Worm (Caenorhabditis elegans) whole organism, L4 larva: Measurements from ENCODE around the gene F09B12.3.

Experiments
- D1046.2 ChIP-seq: fragments of 200-800 bp; sonication (Bioruptor generic); IDR thresholded peaks from 2 replicates; pipeline ENCODE4 v1.3.6; 2022; ENCODE audit warnings: missing genetic modification characterization, missing compliant biosample characterization
- F44E2.7 ChIP-seq: fragments of 200-800 bp; sonication (Bioruptor generic); IDR thresholded peaks from 2 replicates; pipeline ENCODE4 v2.1.2; 2022; ENCODE audit warnings: missing genetic modification characterization, missing compliant biosample characterization
- Y48G9A.11 ChIP-seq: fragments of 200-800 bp; sonication (Bioruptor generic); IDR thresholded peaks from 2 replicates; pipeline ENCODE4 v1.3.6; 2022; ENCODE audit warnings: missing genetic modification reagents, missing genetic modification characterization, missing compliant biosample characterization
- ZK546.5 ChIP-seq, 2 experiments: sonication (generic microtip); optimal IDR thresholded peaks; 2 replicates each; lab custom pipeline; 2017; ENCODE audit warnings: missing biosample characterization in 2 of 2, missing genetic modification characterization in 2 of 2
- aha-1 ChIP-seq: fragments of 150-350 bp; peaks from one replicate; lab custom pipeline; 2014; ENCODE audit warnings: missing biosample characterization, missing genetic modification characterization
- arid-1 ChIP-seq: fragments of 200-800 bp; sonication (Bioruptor generic); conservative IDR thresholded peaks from 2 replicates; pipeline ENCODE4 v1.3.6; 2022; ENCODE audit warnings: missing genetic modification reagents, missing genetic modification characterization, missing compliant biosample characterization
- ceh-32 ChIP-seq: sonication (generic microtip); optimal IDR thresholded peaks from 2 replicates; lab custom pipeline; 2016; ENCODE audit warnings: mild to moderate bottlenecking, missing genetic modification characterization, missing compliant biosample characterization; ENCODE audit not compliant: poor library complexity
- ceh-44 ChIP-seq: fragments of 200-800 bp; sonication (Bioruptor generic); IDR thresholded peaks from 2 replicates; pipeline ENCODE4 v1.3.6; 2022; ENCODE audit warnings: missing genetic modification reagents, missing genetic modification characterization, missing compliant biosample characterization
- ces-1 ChIP-seq: fragments of 150-350 bp; sonication (generic microtip); optimal IDR thresholded peaks from 4 replicates; lab custom pipeline; 2014; ENCODE audit warnings: missing biosample characterization, missing genetic modification reagents, missing genetic modification characterization
- ctbp-1 ChIP-seq: fragments of 200-800 bp; sonication (Bioruptor generic); IDR thresholded peaks from 2 replicates; pipeline ENCODE4 v1.3.6; 2022; ENCODE audit warnings: missing genetic modification reagents, missing genetic modification characterization, missing compliant biosample characterization
- daf-16 ChIP-seq, 3 experiments: sonication (generic microtip); optimal IDR thresholded peaks; 2 replicates each; lab custom pipeline; 2016 to 2017; ENCODE audit warnings: missing genetic modification characterization in 3 of 3, missing genetic modification reagents in 3 of 3, mild to moderate bottlenecking in 2 of 3, missing compliant biosample characterization in 2 of 3, missing biosample characterization in 1 of 3, moderate library complexity in 1 of 3
- dmd-6 ChIP-seq: fragments of 200-800 bp; sonication (Bioruptor generic); IDR thresholded peaks from 2 replicates; pipeline ENCODE4 v1.3.6; 2022; ENCODE audit warnings: missing genetic modification reagents, missing genetic modification characterization, missing compliant biosample characterization
- dmd-9 ChIP-seq: fragments of 200-800 bp; sonication (Bioruptor generic); IDR thresholded peaks from 2 replicates; pipeline ENCODE4 v1.3.6; 2022; ENCODE audit warnings: missing genetic modification reagents, missing genetic modification characterization, missing compliant biosample characterization
- dve-1 ChIP-seq: sonication (generic microtip); optimal IDR thresholded peaks from 2 replicates; lab custom pipeline; 2017; ENCODE audit warnings: antibody characterized with exemption, mild to moderate bottlenecking, missing genetic modification characterization, missing compliant biosample characterization; ENCODE audit not compliant: insufficient read depth
- egl-27 ChIP-seq: sonication (generic microtip); optimal IDR thresholded peaks from 3 replicates; lab custom pipeline; 2017; ENCODE audit warnings: missing biosample characterization, missing genetic modification reagents, missing genetic modification characterization
- fkh-10 ChIP-seq: fragments of 150-350 bp; optimal IDR thresholded peaks from 2 replicates; lab custom pipeline; 2014; ENCODE audit warnings: missing biosample characterization, missing genetic modification reagents, missing genetic modification characterization
- gei-8 ChIP-seq: fragments of 200-800 bp; sonication (Bioruptor generic); optimal IDR thresholded peaks from 2 replicates; lab custom pipeline; 2018; ENCODE audit warnings: mild to moderate bottlenecking, missing genetic modification characterization, missing compliant biosample characterization
- hlh-11 ChIP-seq: fragments of 200-800 bp; sonication (Bioruptor generic); optimal IDR thresholded peaks from 2 replicates; lab custom pipeline; 2018; ENCODE audit warnings: mild to moderate bottlenecking, missing genetic modification characterization, missing compliant biosample characterization
- hmg-1.1 ChIP-seq: fragments of 200-800 bp; sonication (Bioruptor generic); IDR thresholded peaks from 2 replicates; pipeline ENCODE4 v1.3.6; 2022; ENCODE audit warnings: missing genetic modification reagents, missing genetic modification characterization, missing compliant biosample characterization
- lim-7 ChIP-seq: fragments of 200-800 bp; sonication (Bioruptor generic); IDR thresholded peaks from 2 replicates; pipeline ENCODE4 v1.3.6; 2022; ENCODE audit warnings: missing genetic modification characterization, missing compliant biosample characterization
- lin-13 ChIP-seq: fragments of 150-350 bp; optimal IDR thresholded peaks from 2 replicates; lab custom pipeline; 2014; ENCODE audit warnings: missing biosample characterization, missing genetic modification reagents, missing genetic modification characterization
- lin-29 ChIP-seq: fragments of 200-800 bp; sonication (Bioruptor generic); IDR thresholded peaks from 2 replicates; pipeline ENCODE4 v1.3.6; 2022; ENCODE audit warnings: missing genetic modification reagents, missing genetic modification characterization, missing compliant biosample characterization
- madf-5 ChIP-seq, 2 experiments: fragments of 200-800 bp; sonication (Bioruptor generic); IDR thresholded peaks; 2 replicates each; pipeline ENCODE4 v1.3.6; 2022; ENCODE audit warnings: missing compliant biosample characterization in 2 of 2, missing genetic modification characterization in 2 of 2
- mep-1 ChIP-seq: fragments of 150-350 bp; sonication (generic microtip); optimal IDR thresholded peaks from 3 replicates; lab custom pipeline; 2014; ENCODE audit warnings: missing biosample characterization, missing genetic modification characterization
- nhr-10 ChIP-seq: fragments of 150-350 bp; optimal IDR thresholded peaks from 2 replicates; lab custom pipeline; 2014; ENCODE audit warnings: missing biosample characterization, missing genetic modification characterization
- nhr-11 ChIP-seq: fragments of 150-350 bp; optimal IDR thresholded peaks from 2 replicates; lab custom pipeline; 2014; ENCODE audit warnings: missing biosample characterization, missing genetic modification characterization
- nhr-111 ChIP-seq: fragments of 200-800 bp; sonication (Bioruptor generic); optimal IDR thresholded peaks from 2 replicates; lab custom pipeline; 2018; ENCODE audit warnings: mild to moderate bottlenecking, missing genetic modification characterization, missing compliant biosample characterization
- nhr-237 ChIP-seq: sonication (generic microtip); optimal IDR thresholded peaks from 2 replicates; lab custom pipeline; 2017; ENCODE audit warnings: missing biosample characterization, missing genetic modification characterization
- nhr-28 ChIP-seq: fragments of 150-350 bp; optimal IDR thresholded peaks from 2 replicates; lab custom pipeline; 2014; ENCODE audit warnings: missing biosample characterization, missing genetic modification characterization
- nhr-41 ChIP-seq: fragments of 200-800 bp; sonication (Bioruptor generic); IDR thresholded peaks from 2 replicates; pipeline ENCODE4 v1.3.6; 2022; ENCODE audit warnings: missing genetic modification reagents, missing genetic modification characterization, missing compliant biosample characterization
- nhr-48 ChIP-seq: sonication (generic microtip); optimal IDR thresholded peaks from 2 replicates; lab custom pipeline; 2016; ENCODE audit warnings: mild to moderate bottlenecking, missing genetic modification characterization, missing compliant biosample characterization
- nhr-76 ChIP-seq: fragments of 150-350 bp; optimal IDR thresholded peaks from 2 replicates; lab custom pipeline; 2014; ENCODE audit warnings: missing biosample characterization, missing genetic modification characterization
- nhr-77 ChIP-seq: fragments of 150-350 bp; optimal IDR thresholded peaks from 2 replicates; lab custom pipeline; 2014; ENCODE audit warnings: missing biosample characterization, missing genetic modification characterization
- php-3 ChIP-seq: fragments of 200-800 bp; sonication (Bioruptor generic); IDR thresholded peaks from 2 replicates; pipeline ENCODE4 v1.3.6; 2022; ENCODE audit warnings: missing genetic modification reagents, missing genetic modification characterization, missing compliant biosample characterization
- pqm-1 ChIP-seq: sonication (generic microtip); optimal IDR thresholded peaks from 2 replicates; lab custom pipeline; 2017; ENCODE audit warnings: missing biosample characterization, missing genetic modification characterization
- saeg-2 ChIP-seq: fragments of 200-800 bp; sonication (Bioruptor generic); IDR thresholded peaks from 2 replicates; pipeline ENCODE4 v1.3.6; 2022; ENCODE audit warnings: missing genetic modification reagents, missing genetic modification characterization, missing compliant biosample characterization
- sdz-12 ChIP-seq: fragments of 200-800 bp; sonication (Bioruptor generic); optimal IDR thresholded peaks from 2 replicates; lab custom pipeline; 2018; ENCODE audit warnings: mild to moderate bottlenecking, missing genetic modification characterization, missing compliant biosample characterization
- set-16 ChIP-seq: fragments of 200-800 bp; sonication (Bioruptor generic); IDR thresholded peaks from 2 replicates; pipeline ENCODE4 v1.3.6; 2022; ENCODE audit warnings: missing genetic modification reagents, missing genetic modification characterization, missing compliant biosample characterization
- snpc-1.2 ChIP-seq: fragments of 200-800 bp; sonication (Bioruptor generic); IDR thresholded peaks from 2 replicates; pipeline ENCODE4 v1.3.6; 2022; ENCODE audit warnings: missing genetic modification reagents, missing genetic modification characterization, missing compliant biosample characterization
- spr-1 ChIP-seq: sonication (generic microtip); optimal IDR thresholded peaks from 2 replicates; lab custom pipeline; 2016; ENCODE audit warnings: mild to moderate bottlenecking, missing genetic modification characterization, missing compliant biosample characterization
- tag-97 ChIP-seq: fragments of 200-800 bp; sonication (Bioruptor generic); IDR thresholded peaks from 2 replicates; pipeline ENCODE4 v1.3.6; 2022; ENCODE audit warnings: missing genetic modification characterization, missing compliant biosample characterization
- tra-1 ChIP-seq: fragments of 200-800 bp; sonication (Bioruptor generic); IDR thresholded peaks from 2 replicates; pipeline ENCODE4 v1.3.6; 2022; ENCODE audit warnings: missing genetic modification reagents, missing genetic modification characterization, missing compliant biosample characterization
- vab-7 ChIP-seq: fragments of 200-800 bp; sonication (Bioruptor generic); IDR thresholded peaks from 2 replicates; pipeline ENCODE4 v1.3.6; 2022; ENCODE audit warnings: missing genetic modification reagents, missing genetic modification characterization, missing compliant biosample characterization
- zip-2 ChIP-seq: fragments of 150-350 bp; optimal IDR thresholded peaks from 2 replicates; lab custom pipeline; 2014; ENCODE audit warnings: missing biosample characterization, missing genetic modification characterization
- ztf-11 ChIP-seq: fragments of 150-350 bp; optimal IDR thresholded peaks from 2 replicates; lab custom pipeline; 2014; ENCODE audit warnings: missing biosample characterization, missing genetic modification characterization
- ztf-7 ChIP-seq: fragments of 150-350 bp; optimal IDR thresholded peaks from 2 replicates; lab custom pipeline; 2014; ENCODE audit warnings: missing biosample characterization, missing genetic modification characterization

Gene F09B12.3

ce11 chrX:15097763-15098162 lies at the start of gene F09B12.3:
Gene F09B12.3 (minus strand): TSS chrX:15097954.
- no peak for TF ChIP-seq ZK546.5 (tag; optimal IDR thresholded peaks at IDR 0.05; lab: Kevin White, UChicago)
- TF ChIP-seq hmg-1.1 (GFP tag; lab: Robert Waterston, UW), result no peak
- peak; percentile 45 for TF ChIP-seq nhr-28 (tag; lab: Kevin White, UChicago)
- TF ChIP-seq nhr-10 (tag; lab: Kevin White, UChicago), result no peak
- TF ChIP-seq nhr-41 (GFP tag; lab: Robert Waterston, UW), result no peak
- no peak for TF ChIP-seq nhr-76
- no peak for TF ChIP-seq saeg-2 (GFP tag; lab: Robert Waterston, UW)
- no peak for TF ChIP-seq tag-97
- no peak for TF ChIP-seq nhr-48 (tag; lab: Kevin White, UChicago)
- peak; percentile 27 for TF ChIP-seq hlh-11 (tag; lab: Kevin White, UChicago)
- TF ChIP-seq pqm-1, result peak; percentile 94
- no peak for TF ChIP-seq ztf-7 (tag; lab: Kevin White, UChicago)
- no peak for TF ChIP-seq arid-1 (GFP tag; lab: Robert Waterston, UW)
- TF ChIP-seq dve-1 (tag; lab: Kevin White, UChicago), result peak; percentile 35
- no peak for TF ChIP-seq tra-1 (GFP tag; lab: Robert Waterston, UW)
- no peak for TF ChIP-seq ztf-11
- TF ChIP-seq dmd-6 (GFP tag; lab: Robert Waterston, UW), result peak; percentile 51
- TF ChIP-seq egl-27 (tag; lab: Kevin White, UChicago), result no peak
- no peak for TF ChIP-seq D1046.2 (GFP tag; lab: Robert Waterston, UW)
- no peak for TF ChIP-seq sdz-12 (GFP tag; lab: Kevin White, UChicago)
- TF ChIP-seq F44E2.7 (GFP tag; lab: Robert Waterston, UW), result no peak
- no peak for TF ChIP-seq daf-16 (GFP tag; optimal IDR thresholded peaks at IDR 0.05; lab: Kevin White, UChicago)
- TF ChIP-seq daf-16 (tag; optimal IDR thresholded peaks at IDR 0.05; lab: Kevin White, UChicago), result peak; percentile 52
- TF ChIP-seq nhr-77 (tag; lab: Kevin White, UChicago), result peak; percentile 10
- TF ChIP-seq, all 104 proteins: peak for 7

ce11 chrX:15146415-15147210 lies 48.9 kb upstream of the F09B12.3 start:
- TF ChIP-seq ceh-44 (GFP tag; lab: Robert Waterston, UW) (0 out of 2 replicates have a peak, but pooled peaks have one; percentile 21), D1046.2 (GFP tag; lab: Robert Waterston, UW) (peak; percentile 76; the same call in 1 of the 2 replicates), fkh-10 (GFP tag; lab: Kevin White, UChicago) (no peak), lin-13 (GFP tag; lab: Kevin White, UChicago) (peak; percentile 50), ZK546.5 (tag; optimal IDR thresholded peaks at IDR 0.05; lab: Kevin White, UChicago) (no peak), mep-1 (peak; percentile 48), php-3 (GFP tag; lab: Robert Waterston, UW) (peak; percentile 39; the same call in 1 of the 2 replicates), nhr-41 (GFP tag; lab: Robert Waterston, UW) (0 out of 2 replicates have a peak, but pooled peaks have one; percentile 48), tra-1 (GFP tag; lab: Robert Waterston, UW) (0 out of 2 replicates have a peak, but pooled peaks have one; percentile 56), ceh-32 (tag; lab: Kevin White, UChicago) (no peak), saeg-2 (GFP tag; lab: Robert Waterston, UW) (no peak), lim-7 (GFP tag; lab: Robert Waterston, UW) (peak; percentile 86), Y48G9A.11 (peak; percentile 68), nhr-11 (tag; lab: Kevin White, UChicago) (no peak), madf-5 (GFP tag; IDR thresholded peaks at IDR 0.05; lab: Robert Waterston, UW) (0 out of 4 replicates have a peak, but pooled peaks of 1 of the 2 experiments have one; percentile 64), ctbp-1 (GFP tag; lab: Robert Waterston, UW) (0 out of 2 replicates have a peak, but pooled peaks have one; percentile 53), nhr-76 (no peak), vab-7 (peak; percentile 82), gei-8 (GFP tag; lab: Kevin White, UChicago) (peak; percentile 51), nhr-111 (GFP tag; lab: Kevin White, UChicago) (peak; percentile 63), zip-2 (peak; percentile 17), ztf-11 (no peak), set-16 (GFP tag; lab: Robert Waterston, UW) (no peak), nhr-237 (tag; lab: Kevin White, UChicago) (no peak), ces-1 (GFP tag; lab: Kevin White, UChicago) (peak; percentile 47), arid-1 (GFP tag; lab: Robert Waterston, UW) (peak; percentile 83; the same call in 1 of the 2 replicates), spr-1 (tag; lab: Kevin White, UChicago) (peak; percentile 8), dmd-9 (GFP tag; lab: Robert Waterston, UW) (0 out of 2 replicates have a peak, but pooled peaks have one; percentile 44), dmd-6 (GFP tag; lab: Robert Waterston, UW) (peak; percentile 40), hlh-11 (tag; lab: Kevin White, UChicago) (peak; percentile 40), lin-29 (no peak), aha-1 (peak; percentile 91), snpc-1.2 (peak; percentile 89)
